Fruit fly (Drosophila melanogaster) whole organism, embryonic: ENCODE data around the gene CG6287.

Experiments used
- Atf6 ChIP-seq: fragments of 200-800 bp; sonication (Bioruptor generic); IDR thresholded peaks from 2 replicates; pipeline ENCODE4 v1.3.6; 2022; ENCODE audit warnings: missing biosample characterization, missing genetic modification characterization
- Awh ChIP-seq: fragments of 200-800 bp; sonication (Bioruptor generic); IDR thresholded peaks from 2 replicates; pipeline ENCODE4, ENCODE4 v1.3.6; 2022; ENCODE audit warnings: missing biosample characterization, missing genetic modification characterization
- B-H1 ChIP-seq: fragments of 200-800 bp; sonication (Bioruptor generic); IDR thresholded peaks from 3 replicates; pipeline ENCODE4 v1.3.6; 2022; ENCODE audit warnings: missing biosample characterization, missing genetic modification characterization
- BtbVII ChIP-seq: fragments of 200-800 bp; sonication (Bioruptor generic); optimal IDR thresholded peaks from 3 replicates; lab custom pipeline; 2017; ENCODE audit warnings: missing biosample characterization, mild to moderate bottlenecking, missing genetic modification characterization
- CG12219 ChIP-seq: fragments of 200-800 bp; sonication (Bioruptor generic); optimal IDR thresholded peaks from 3 replicates; lab custom pipeline; 2018; ENCODE audit warnings: missing biosample characterization, mild to moderate bottlenecking, missing genetic modification characterization
- CG12391 ChIP-seq: fragments of 200-800 bp; sonication (Bioruptor generic); optimal IDR thresholded peaks from 3 replicates; lab custom pipeline; 2018; ENCODE audit warnings: missing biosample characterization, mild to moderate bottlenecking, missing genetic modification characterization, moderate library complexity
- CG14014 ChIP-seq: fragments of 200-800 bp; sonication (Bioruptor generic); IDR thresholded peaks from 2 replicates; pipeline ENCODE4 v1.3.6; 2022; ENCODE audit warnings: missing biosample characterization, missing genetic modification characterization
- CG15269 ChIP-seq: fragments of 200-800 bp; sonication (Bioruptor generic); optimal IDR thresholded peaks from 2 replicates; lab custom pipeline; 2018; ENCODE audit warnings: missing biosample characterization, mild to moderate bottlenecking, missing genetic modification characterization, moderate library complexity
- CG18011 ChIP-seq: fragments of 200-800 bp; sonication (Bioruptor generic); optimal IDR thresholded peaks from 2 replicates; lab custom pipeline; 2017; ENCODE audit warnings: missing biosample characterization, missing genetic modification characterization, mild to moderate bottlenecking, moderate library complexity, missing genotype
- CG30403 ChIP-seq: fragments of 200-800 bp; sonication (Bioruptor generic); optimal IDR thresholded peaks from 3 replicates; lab custom pipeline; 2016; ENCODE audit warnings: missing biosample characterization, missing genetic modification characterization
- CG3281 ChIP-seq: fragments of 200-800 bp; sonication (Bioruptor generic); optimal IDR thresholded peaks from 3 replicates; lab custom pipeline; 2017; ENCODE audit warnings: missing biosample characterization, mild to moderate bottlenecking, missing genetic modification characterization
- CG4282 ChIP-seq: fragments of 200-800 bp; sonication (Bioruptor generic); optimal IDR thresholded peaks from 2 replicates; lab custom pipeline; 2016; ENCODE audit warnings: missing biosample characterization, missing genetic modification characterization
- CG4730 ChIP-seq: fragments of 200-800 bp; sonication (Bioruptor generic); IDR thresholded peaks from 2 replicates; pipeline ENCODE4 v1.3.6; 2022; ENCODE audit warnings: missing biosample characterization, missing genetic modification characterization
- CG6689 ChIP-seq: fragments of 200-800 bp; sonication (Bioruptor generic); IDR thresholded peaks from 2 replicates; pipeline ENCODE4 v1.3.6; 2022; ENCODE audit warnings: missing biosample characterization, missing genetic modification characterization
- CG9817 ChIP-seq: fragments of 200-800 bp; sonication (Bioruptor generic); optimal IDR thresholded peaks from 2 replicates; lab custom pipeline; 2018; ENCODE audit warnings: missing biosample characterization, mild to moderate bottlenecking, missing genetic modification characterization, moderate library complexity
- CG9932 ChIP-seq: fragments of 200-800 bp; sonication (Bioruptor generic); IDR thresholded peaks from 2 replicates; pipeline ENCODE4 v1.3.6; 2022; ENCODE audit warnings: missing biosample characterization, missing genetic modification characterization
- E2f1 ChIP-seq: fragments of 200-800 bp; sonication (Bioruptor generic); IDR thresholded peaks from 2 replicates; pipeline ENCODE4 v1.3.6; 2022; ENCODE audit warnings: missing biosample characterization, missing genetic modification characterization
- E2f2 ChIP-seq: fragments of 200-800 bp; sonication (Bioruptor generic); IDR thresholded peaks from 2 replicates; pipeline ENCODE4 v1.3.6; 2022; ENCODE audit warnings: missing biosample characterization, missing genetic modification characterization
- Ets65A ChIP-seq: fragments of 200-800 bp; sonication (Bioruptor generic); peaks from one replicate; lab custom pipeline; 2016; ENCODE audit warnings: missing biosample characterization, missing genetic modification characterization
- H2.0 ChIP-seq: fragments of 200-800 bp; sonication (Bioruptor generic); IDR thresholded peaks from 2 replicates; pipeline ENCODE4 v1.3.6; 2022; ENCODE audit warnings: missing biosample characterization, missing genetic modification characterization
- Lpt ChIP-seq: fragments of >200 bp; optimal IDR thresholded peaks from 2 replicates; lab custom pipeline; 2018; ENCODE audit warnings: missing biosample characterization, missing genetic modification characterization
- Meics ChIP-seq: fragments of 200-800 bp; sonication (Bioruptor generic); optimal IDR thresholded peaks from 2 replicates; lab custom pipeline; 2017; ENCODE audit warnings: missing biosample characterization, mild to moderate bottlenecking, missing genetic modification characterization
- Myb ChIP-seq: fragments of 200-800 bp; sonication (Bioruptor generic); optimal IDR thresholded peaks from 2 replicates; lab custom pipeline; 2016; ENCODE audit warnings: missing biosample characterization, missing genetic modification characterization
- NFAT ChIP-seq: fragments of 200-800 bp; sonication (Bioruptor generic); IDR thresholded peaks from 2 replicates; pipeline ENCODE4 v1.3.6; 2022; ENCODE audit warnings: missing biosample characterization, missing genetic modification characterization
- Nf-YB ChIP-seq: fragments of 200-800 bp; sonication (Bioruptor generic); optimal IDR thresholded peaks from 3 replicates; lab custom pipeline; 2019; ENCODE audit warnings: missing biosample characterization, mild to moderate bottlenecking, missing genetic modification characterization, moderate library complexity
- NfI ChIP-seq: fragments of 200-800 bp; sonication (Bioruptor generic); optimal IDR thresholded peaks from 3 replicates; lab custom pipeline; 2018; ENCODE audit warnings: missing biosample characterization, mild to moderate bottlenecking, missing genetic modification characterization, moderate library complexity
- Oaz ChIP-seq: fragments of 200-800 bp; sonication (Bioruptor generic); IDR thresholded peaks from 2 replicates; pipeline ENCODE4 v1.3.6; 2022; ENCODE audit warnings: missing biosample characterization, missing genetic modification characterization
- Rx ChIP-seq: fragments of 200-800 bp; sonication (Bioruptor generic); IDR thresholded peaks from 2 replicates; pipeline ENCODE4 v1.3.6; 2022; ENCODE audit warnings: missing biosample characterization, missing genetic modification characterization
- Ssrp ChIP-seq: fragments of 200-800 bp; sonication (Bioruptor generic); optimal IDR thresholded peaks from 2 replicates; lab custom pipeline; 2018; ENCODE audit warnings: missing biosample characterization, mild to moderate bottlenecking, missing genetic modification characterization, moderate library complexity
- Xbp1 ChIP-seq: fragments of 200-800 bp; sonication (Bioruptor generic); optimal IDR thresholded peaks from 3 replicates; lab custom pipeline; 2016; ENCODE audit warnings: missing biosample characterization, mild to moderate bottlenecking, missing genetic modification characterization
- Xrp1 ChIP-seq: fragments of 200-800 bp; sonication (Bioruptor generic); IDR thresholded peaks from 2 replicates; pipeline ENCODE4 v1.3.6; 2022; ENCODE audit warnings: missing biosample characterization, missing genetic modification characterization
- YL-1 ChIP-seq: fragments of 200-800 bp; sonication (Bioruptor generic); optimal IDR thresholded peaks from 3 replicates; lab custom pipeline; 2017; ENCODE audit warnings: missing biosample characterization, mild to moderate bottlenecking, missing genetic modification characterization
- ab ChIP-seq: fragments of 200-800 bp; sonication (Bioruptor generic); optimal IDR thresholded peaks from 2 replicates; lab custom pipeline; 2016; ENCODE audit warnings: missing biosample characterization, missing genetic modification characterization
- al ChIP-seq: fragments of 200-800 bp; sonication (Bioruptor generic); IDR thresholded peaks from 2 replicates; pipeline ENCODE4 v1.3.6; 2022; ENCODE audit warnings: missing biosample characterization, missing genetic modification characterization
- ase ChIP-seq: fragments of 200-800 bp; sonication (Bioruptor generic); IDR thresholded peaks from 3 replicates; pipeline ENCODE4 v1.3.6; 2022; ENCODE audit warnings: missing biosample characterization, missing genetic modification characterization
- bcd ChIP-seq: fragments of 200-800 bp; sonication (Bioruptor generic); optimal IDR thresholded peaks from 2 replicates; lab custom pipeline; 2017; ENCODE audit warnings: missing biosample characterization, mild to moderate bottlenecking, missing genetic modification characterization
- jigr1 ChIP-seq: fragments of 200-800 bp; sonication (Bioruptor generic); IDR thresholded peaks from 3 replicates; pipeline ENCODE4 v1.3.6; 2022; ENCODE audit warnings: missing biosample characterization, missing genetic modification characterization
- kay ChIP-seq: fragments of 200-800 bp; sonication (Bioruptor generic); optimal IDR thresholded peaks from 2 replicates; lab custom pipeline; 2016; ENCODE audit warnings: missing biosample characterization, missing genetic modification characterization
- odd ChIP-seq: fragments of 200-800 bp; sonication (Bioruptor generic); optimal IDR thresholded peaks from 2 replicates; lab custom pipeline; 2017; ENCODE audit warnings: missing biosample characterization, mild to moderate bottlenecking, missing genetic modification characterization
- pho ChIP-seq: fragments of 200-800 bp; sonication (Bioruptor generic); optimal IDR thresholded peaks from 2 replicates; lab custom pipeline; 2016; ENCODE audit warnings: missing biosample characterization, missing genetic modification characterization
- sd ChIP-seq: fragments of 200-800 bp; sonication (Bioruptor generic); optimal IDR thresholded peaks from 3 replicates; lab custom pipeline; 2018; ENCODE audit warnings: missing biosample characterization, mild to moderate bottlenecking, missing genetic modification characterization, moderate library complexity
- seq ChIP-seq: fragments of 200-800 bp; sonication (Bioruptor generic); IDR thresholded peaks from 2 replicates; pipeline ENCODE4 v1.3.6; 2022; ENCODE audit warnings: missing biosample characterization, missing genetic modification characterization
- sima ChIP-seq: fragments of 200-800 bp; sonication (Bioruptor generic); optimal IDR thresholded peaks from 2 replicates; lab custom pipeline; 2016; ENCODE audit warnings: missing biosample characterization, missing genetic modification characterization
- sisA ChIP-seq: fragments of 200-800 bp; sonication (Bioruptor generic); IDR thresholded peaks from 2 replicates; pipeline ENCODE4 v1.3.6; 2022; ENCODE audit warnings: missing biosample characterization, missing genetic modification characterization
- slbo ChIP-seq: fragments of 200-800 bp; sonication (Bioruptor generic); IDR thresholded peaks from 2 replicates; pipeline ENCODE4 v1.3.6; 2022; ENCODE audit warnings: missing biosample characterization, missing genetic modification characterization
- stc ChIP-seq: fragments of 200-800 bp; sonication (Bioruptor generic); IDR thresholded peaks from 2 replicates; pipeline ENCODE4 v1.3.6; 2022; ENCODE audit warnings: missing biosample characterization, missing genetic modification characterization
- tin ChIP-seq: fragments of 200-800 bp; sonication (Bioruptor generic); optimal IDR thresholded peaks from 3 replicates; lab custom pipeline; 2016; ENCODE audit warnings: missing biosample characterization, missing genetic modification characterization
- tio ChIP-seq: fragments of 200-800 bp; sonication (Bioruptor generic); optimal IDR thresholded peaks from 2 replicates; lab custom pipeline; 2017; ENCODE audit warnings: missing biosample characterization, missing genetic modification characterization, inconsistent platforms
- usp ChIP-seq: fragments of >200 bp; optimal IDR thresholded peaks from 2 replicates; lab custom pipeline; 2017; ENCODE audit warnings: missing biosample characterization, missing genetic modification characterization
- vfl ChIP-seq: fragments of 200-800 bp; sonication (Bioruptor generic); optimal IDR thresholded peaks from 2 replicates; lab custom pipeline; 2016; ENCODE audit warnings: missing biosample characterization, missing genetic modification characterization
- zfh2 ChIP-seq: fragments of 200-800 bp; sonication (Bioruptor generic); optimal IDR thresholded peaks from 2 replicates; lab custom pipeline; 2016; ENCODE audit warnings: missing biosample characterization, missing genetic modification characterization

The CG6287 gene

dm6 chr2L:11113011-11113528, 42.5 kb downstream of the CG6287 start, which contains the start of gene Idua (continued):
- TF ChIP-seq Xbp1 (GFP tag; lab: Kevin White, UChicago) (peak; percentile 61), slbo (GFP tag; lab: Robert Waterston, UW) (peak; percentile 66), E2f2 (GFP tag; lab: Robert Waterston, UW) (peak; percentile 33; the same call in 1 of the 2 replicates), BtbVII (GFP tag; lab: Kevin White, UChicago) (peak; percentile 80), Myb (GFP tag; lab: Kevin White, UChicago) (peak; percentile 11), Atf6 (peak; percentile 75), stc (peak; percentile 67), CG6689 (GFP tag; lab: Robert Waterston, UW) (peak; percentile 74), Awh (GFP tag; lab: Robert Waterston, UW) (peak; percentile 37; the same call in 1 of the 2 replicates), seq (GFP tag; lab: Robert Waterston, UW) (peak; percentile 63; the same call in 1 of the 2 replicates), NFAT (0 out of 2 replicates have a peak, but pooled peaks have one; percentile 12), Lpt (GFP tag; lab: Kevin White, UChicago) (no peak), CG14014 (GFP tag; lab: Robert Waterston, UW) (peak; percentile 77), sisA (GFP tag; lab: Robert Waterston, UW) (peak; percentile 41; the same call in 1 of the 2 replicates), bcd (GFP tag; lab: Kevin White, UChicago) (peak; percentile 78), Meics (peak; percentile 93), sima (GFP tag; lab: Kevin White, UChicago) (no peak), CG9932 (GFP tag; lab: Robert Waterston, UW) (peak; percentile 47), CG4730 (GFP tag; lab: Robert Waterston, UW) (peak; percentile 24; the same call in 1 of the 2 replicates), NfI (GFP tag; lab: Kevin White, UChicago) (peak; percentile 69), odd (GFP tag; lab: Kevin White, UChicago) (peak; percentile 80), Ssrp (tag; lab: Kevin White, UChicago) (peak; percentile 58), tio (GFP tag; lab: Kevin White, UChicago) (peak; percentile 55), Oaz (GFP tag; lab: Robert Waterston, UW) (0 out of 2 replicates have a peak, but pooled peaks have one; percentile 5), YL-1 (peak; percentile 26), zfh2 (peak; percentile 20), B-H1 (GFP tag; lab: Robert Waterston, UW) (peak; percentile 16; the same call in 1 of the 3 replicates), CG3281 (GFP tag; lab: Kevin White, UChicago) (peak; percentile 82), CG9817 (tag; lab: Kevin White, UChicago) (peak; percentile 59), kay (GFP tag; lab: Kevin White, UChicago) (peak; percentile 17), jigr1 (GFP tag; lab: Robert Waterston, UW) (0 out of 3 replicates have a peak, but pooled peaks have one; percentile 32), H2.0 (GFP tag; lab: Robert Waterston, UW) (peak; percentile 31; the same call in 1 of the 2 replicates), tin (GFP tag; lab: Kevin White, UChicago) (peak; percentile 68), CG12391 (tag; lab: Kevin White, UChicago) (peak; percentile 69), usp (no peak), CG4282 (GFP tag; lab: Kevin White, UChicago) (no peak), vfl (GFP tag; lab: Kevin White, UChicago) (peak; percentile 32), pho (peak; percentile 28), CG18011 (peak; percentile 41), CG30403 (GFP tag; lab: Kevin White, UChicago) (peak; percentile 77), E2f1 (GFP tag; lab: Robert Waterston, UW) (peak; percentile 39; the same call in 1 of the 2 replicates), Xrp1 (GFP tag; lab: Robert Waterston, UW) (peak; percentile 79), al (peak; percentile 39; the same call in 1 of the 2 replicates), Nf-YB (GFP tag; lab: Kevin White, UChicago) (peak; percentile 45), Ets65A (GFP tag; lab: Kevin White, UChicago) (peak; percentile 90), CG15269 (tag; lab: Kevin White, UChicago) (no peak), ab (GFP tag; lab: Kevin White, UChicago) (no peak), sd (tag; lab: Kevin White, UChicago) (no peak), ase (GFP tag; lab: Robert Waterston, UW) (peak; percentile 67), Rx (GFP tag; lab: Robert Waterston, UW) (peak; percentile 22; the same call in 1 of the 2 replicates), CG12219 (peak; percentile 66)
